Worm (Caenorhabditis elegans) whole organism, L4 larva: ENCODE measurements around the gene F31A3.5.
A peak's percentile ranks its signal among the peaks of the same experiment; 100 is the strongest.

Experiments used
- F26F4.8 ChIP-seq: fragments of 200-800 bp; sonication (Bioruptor generic); conservative IDR thresholded peaks from 2 replicates; pipeline ENCODE4 v1.3.6; 2022; ENCODE audit warnings: missing genetic modification characterization, missing compliant biosample characterization
- F37D6.2 ChIP-seq: sonication (generic microtip); optimal IDR thresholded peaks from 2 replicates; lab custom pipeline; 2016; ENCODE audit warnings: mild to moderate bottlenecking, missing genetic modification characterization, missing compliant biosample characterization
- F44E2.7 ChIP-seq: fragments of 200-800 bp; sonication (Bioruptor generic); IDR thresholded peaks from 2 replicates; pipeline ENCODE4 v2.1.2; 2022; ENCODE audit warnings: missing genetic modification characterization, missing compliant biosample characterization
- R02D3.7 ChIP-seq: fragments of 150-350 bp; sonication (generic microtip); optimal IDR thresholded peaks from 3 replicates; lab custom pipeline; 2014; ENCODE audit warnings: missing biosample characterization, missing genetic modification characterization
- T20F7.1 ChIP-seq: fragments of 200-800 bp; sonication (Bioruptor generic); optimal IDR thresholded peaks from 2 replicates; lab custom pipeline; 2018; ENCODE audit warnings: mild to moderate bottlenecking, missing genetic modification characterization, missing compliant biosample characterization
- ZK337.2 ChIP-seq: fragments of 200-800 bp; sonication (Bioruptor generic); IDR thresholded peaks from 2 replicates; pipeline ENCODE4 v1.3.6; 2022; ENCODE audit warnings: missing genetic modification reagents, missing genetic modification characterization, missing compliant biosample characterization
- ZK546.5 ChIP-seq, 2 experiments: sonication (generic microtip); optimal IDR thresholded peaks; 2 replicates each; lab custom pipeline; 2017; ENCODE audit warnings: missing biosample characterization in 2 of 2, missing genetic modification characterization in 2 of 2
- arid-1 ChIP-seq: fragments of 200-800 bp; sonication (Bioruptor generic); conservative IDR thresholded peaks from 2 replicates; pipeline ENCODE4 v1.3.6; 2022; ENCODE audit warnings: missing genetic modification reagents, missing genetic modification characterization, missing compliant biosample characterization
- ceh-32 ChIP-seq: sonication (generic microtip); optimal IDR thresholded peaks from 2 replicates; lab custom pipeline; 2016; ENCODE audit warnings: mild to moderate bottlenecking, missing genetic modification characterization, missing compliant biosample characterization; ENCODE audit not compliant: poor library complexity
- daf-12 ChIP-seq: fragments of 150-350 bp; optimal IDR thresholded peaks from 2 replicates; lab custom pipeline; 2014; ENCODE audit warnings: missing biosample characterization, missing genetic modification reagents, missing genetic modification characterization
- dmd-6 ChIP-seq: fragments of 200-800 bp; sonication (Bioruptor generic); IDR thresholded peaks from 2 replicates; pipeline ENCODE4 v1.3.6; 2022; ENCODE audit warnings: missing genetic modification reagents, missing genetic modification characterization, missing compliant biosample characterization
- dmd-9 ChIP-seq: fragments of 200-800 bp; sonication (Bioruptor generic); IDR thresholded peaks from 2 replicates; pipeline ENCODE4 v1.3.6; 2022; ENCODE audit warnings: missing genetic modification reagents, missing genetic modification characterization, missing compliant biosample characterization
- dpl-1 ChIP-seq: fragments of 150-350 bp; optimal IDR thresholded peaks from 2 replicates; lab custom pipeline; 2014; ENCODE audit warnings: missing biosample characterization, missing genetic modification reagents, missing genetic modification characterization
- duxl-1 ChIP-seq: sonication (generic microtip); optimal IDR thresholded peaks from 2 replicates; lab custom pipeline; 2016; ENCODE audit warnings: mild to moderate bottlenecking, missing genetic modification characterization, moderate library complexity, missing compliant biosample characterization; ENCODE audit not compliant: poor library complexity
- egl-27 ChIP-seq: sonication (generic microtip); optimal IDR thresholded peaks from 3 replicates; lab custom pipeline; 2017; ENCODE audit warnings: missing biosample characterization, missing genetic modification reagents, missing genetic modification characterization
- gei-8 ChIP-seq: fragments of 200-800 bp; sonication (Bioruptor generic); optimal IDR thresholded peaks from 2 replicates; lab custom pipeline; 2018; ENCODE audit warnings: mild to moderate bottlenecking, missing genetic modification characterization, missing compliant biosample characterization
- hlh-11 ChIP-seq: fragments of 200-800 bp; sonication (Bioruptor generic); optimal IDR thresholded peaks from 2 replicates; lab custom pipeline; 2018; ENCODE audit warnings: mild to moderate bottlenecking, missing genetic modification characterization, missing compliant biosample characterization
- hlh-30 ChIP-seq: sonication (generic microtip); optimal IDR thresholded peaks from 2 replicates; lab custom pipeline; 2017; ENCODE audit warnings: antibody characterized with exemption, mild to moderate bottlenecking, missing genetic modification characterization, missing compliant biosample characterization; ENCODE audit not compliant: insufficient read depth
- hmg-1.1 ChIP-seq: fragments of 200-800 bp; sonication (Bioruptor generic); IDR thresholded peaks from 2 replicates; pipeline ENCODE4 v1.3.6; 2022; ENCODE audit warnings: missing genetic modification reagents, missing genetic modification characterization, missing compliant biosample characterization
- lin-29 ChIP-seq: fragments of 200-800 bp; sonication (Bioruptor generic); IDR thresholded peaks from 2 replicates; pipeline ENCODE4 v1.3.6; 2022; ENCODE audit warnings: missing genetic modification reagents, missing genetic modification characterization, missing compliant biosample characterization
- lin-39 ChIP-seq: fragments of 150-350 bp; optimal IDR thresholded peaks from 2 replicates; lab custom pipeline; 2014; ENCODE audit warnings: missing biosample characterization, missing genetic modification reagents, missing genetic modification characterization
- lir-3 ChIP-seq: sonication (generic microtip); optimal IDR thresholded peaks from 2 replicates; lab custom pipeline; 2016; ENCODE audit warnings: mild to moderate bottlenecking, missing genetic modification characterization, missing compliant biosample characterization
- mdl-1 ChIP-seq, 2 experiments: fragments of 150-350 bp in 1 of 2; sonication (generic microtip) in 1 of 2; optimal IDR thresholded peaks; 2 replicates each; lab custom pipeline; 2014 to 2017; ENCODE audit warnings: missing biosample characterization in 2 of 2, missing genetic modification characterization in 2 of 2
- mep-1 ChIP-seq: fragments of 150-350 bp; sonication (generic microtip); optimal IDR thresholded peaks from 3 replicates; lab custom pipeline; 2014; ENCODE audit warnings: missing biosample characterization, missing genetic modification characterization
- mxl-2 ChIP-seq: fragments of 200-800 bp; sonication (Bioruptor generic); conservative IDR thresholded peaks from 2 replicates; pipeline ENCODE4 v1.3.6; 2022; ENCODE audit warnings: missing genetic modification reagents, missing genetic modification characterization, missing compliant biosample characterization
- mxl-3 ChIP-seq: fragments of 200-800 bp; sonication (Bioruptor generic); optimal IDR thresholded peaks from 2 replicates; lab custom pipeline; 2018; ENCODE audit warnings: mild to moderate bottlenecking, missing genetic modification characterization, missing compliant biosample characterization
- nhr-102 ChIP-seq: sonication (generic microtip); optimal IDR thresholded peaks from 2 replicates; lab custom pipeline; 2016; ENCODE audit warnings: mild to moderate bottlenecking, missing genetic modification characterization, moderate library complexity, missing compliant biosample characterization
- nhr-28 ChIP-seq: fragments of 150-350 bp; optimal IDR thresholded peaks from 2 replicates; lab custom pipeline; 2014; ENCODE audit warnings: missing biosample characterization, missing genetic modification characterization
- nhr-48 ChIP-seq: sonication (generic microtip); optimal IDR thresholded peaks from 2 replicates; lab custom pipeline; 2016; ENCODE audit warnings: mild to moderate bottlenecking, missing genetic modification characterization, missing compliant biosample characterization
- nhr-77 ChIP-seq: fragments of 150-350 bp; optimal IDR thresholded peaks from 2 replicates; lab custom pipeline; 2014; ENCODE audit warnings: missing biosample characterization, missing genetic modification characterization
- pha-4 ChIP-seq, 2 experiments: fragments of 150-350 bp in 1 of 2; fragments of 200-800 bp in 1 of 2; sonication (Bioruptor generic) in 1 of 2; IDR thresholded peaks in 1 of 2; optimal IDR thresholded peaks in 1 of 2; 2 replicates each; pipeline versions ENCODE4 v1.3.6 to Lab custom; 2014 to 2022; ENCODE audit warnings: missing genetic modification characterization in 2 of 2, missing genetic modification reagents in 2 of 2, missing biosample characterization in 1 of 2, missing compliant biosample characterization in 1 of 2
- php-3 ChIP-seq: fragments of 200-800 bp; sonication (Bioruptor generic); IDR thresholded peaks from 2 replicates; pipeline ENCODE4 v1.3.6; 2022; ENCODE audit warnings: missing genetic modification reagents, missing genetic modification characterization, missing compliant biosample characterization
- set-16 ChIP-seq: fragments of 200-800 bp; sonication (Bioruptor generic); IDR thresholded peaks from 2 replicates; pipeline ENCODE4 v1.3.6; 2022; ENCODE audit warnings: missing genetic modification reagents, missing genetic modification characterization, missing compliant biosample characterization
- snpc-1.2 ChIP-seq: fragments of 200-800 bp; sonication (Bioruptor generic); IDR thresholded peaks from 2 replicates; pipeline ENCODE4 v1.3.6; 2022; ENCODE audit warnings: missing genetic modification reagents, missing genetic modification characterization, missing compliant biosample characterization
- snpc-4 ChIP-seq: fragments of 150-350 bp; optimal IDR thresholded peaks from 2 replicates; lab custom pipeline; 2014; ENCODE audit warnings: missing biosample characterization, missing genetic modification characterization
- tra-1 ChIP-seq: fragments of 200-800 bp; sonication (Bioruptor generic); IDR thresholded peaks from 2 replicates; pipeline ENCODE4 v1.3.6; 2022; ENCODE audit warnings: missing genetic modification reagents, missing genetic modification characterization, missing compliant biosample characterization
- unc-62 ChIP-seq, 3 experiments: fragments of 150-350 bp in 1 of 3; sonication (generic microtip); optimal IDR thresholded peaks in 2 of 3; peaks in 1 of 3; 1 replicate in 1 of 3; 2 replicates in 2 of 3; lab custom pipeline; 2014 to 2017; ENCODE audit warnings: missing biosample characterization in 3 of 3, missing genetic modification characterization in 3 of 3, missing genetic modification reagents in 3 of 3, missing genotype in 1 of 3
- vab-7 ChIP-seq: fragments of 200-800 bp; sonication (Bioruptor generic); IDR thresholded peaks from 2 replicates; pipeline ENCODE4 v1.3.6; 2022; ENCODE audit warnings: missing genetic modification reagents, missing genetic modification characterization, missing compliant biosample characterization
- zfp-3 ChIP-seq: fragments of 200-800 bp; sonication (Bioruptor generic); conservative IDR thresholded peaks from 2 replicates; pipeline ENCODE4 v1.3.6; 2022; ENCODE audit warnings: missing genetic modification reagents, missing genetic modification characterization, missing compliant biosample characterization
- zip-11 ChIP-seq: fragments of 200-800 bp; sonication (Bioruptor generic); IDR thresholded peaks from 2 replicates; pipeline ENCODE4 v1.3.6; 2022; ENCODE audit warnings: missing genetic modification characterization, missing compliant biosample characterization
- ztf-11 ChIP-seq: fragments of 150-350 bp; optimal IDR thresholded peaks from 2 replicates; lab custom pipeline; 2014; ENCODE audit warnings: missing biosample characterization, missing genetic modification characterization

Gene F31A3.5

DNA sequence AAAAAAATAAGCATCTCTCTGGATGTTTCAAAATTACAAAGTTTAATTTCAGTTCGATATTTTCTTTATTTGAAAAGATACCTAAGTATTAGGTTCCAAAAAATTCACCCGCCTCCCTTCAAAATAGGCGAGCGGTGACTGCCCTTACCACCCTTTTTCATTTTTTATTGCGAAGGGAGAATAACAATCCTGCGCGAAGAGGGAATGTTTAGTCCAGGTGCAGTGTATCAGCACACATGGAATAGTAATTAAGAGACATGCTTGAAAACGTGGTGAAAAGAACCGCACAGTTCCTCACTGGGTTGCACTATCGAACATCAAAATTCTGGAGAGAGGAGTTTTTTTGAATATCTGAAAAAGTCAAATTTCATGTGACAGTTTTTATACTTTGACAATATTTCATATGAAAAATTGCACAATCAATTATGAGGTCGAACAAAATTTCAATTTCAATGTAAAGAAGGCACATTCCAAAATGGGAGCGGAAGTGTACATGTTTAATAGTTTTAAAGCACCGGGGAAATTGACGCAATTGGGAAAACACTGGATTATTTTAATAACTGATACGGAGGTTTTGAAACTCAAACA is 19.0 kb downstream of the F31A3.5 start (continued):
- TF ChIP-seq F37D6.2, result peak; percentile 95
- TF ChIP-seq dmd-6 (GFP tag; lab: Robert Waterston, UW), result peak; percentile 94
- peak; percentile 91 for TF ChIP-seq vab-7
- no peak for TF ChIP-seq zip-11 (GFP tag; lab: Robert Waterston, UW)
- no peak for TF ChIP-seq ZK546.5 (tag; optimal IDR thresholded peaks at IDR 0.05; lab: Kevin White, UChicago)
- TF ChIP-seq set-16 (GFP tag; lab: Robert Waterston, UW), result no peak
- peak; percentile 22 for TF ChIP-seq nhr-28
- peak; percentile 87 for TF ChIP-seq hlh-11 (tag; lab: Kevin White, UChicago)
- TF ChIP-seq nhr-77 (tag; lab: Kevin White, UChicago), result peak; percentile 91
- peak; percentile 79 for TF ChIP-seq mxl-3 (GFP tag; lab: Kevin White, UChicago)
- TF ChIP-seq R02D3.7 (tag; lab: Kevin White, UChicago), result no peak
- TF ChIP-seq gei-8, result no peak
- peak; percentile 15 for TF ChIP-seq lir-3
- TF ChIP-seq F26F4.8 (GFP tag; lab: Robert Waterston, UW), result no peak
- TF ChIP-seq ZK337.2 (GFP tag; lab: Robert Waterston, UW), result peak; percentile 76; the same call in 1 of the 2 replicates
- peak; percentile 48; the same call in 1 of the 2 replicates for TF ChIP-seq mxl-2 (GFP tag; lab: Robert Waterston, UW)
- TF ChIP-seq F44E2.7 (GFP tag; lab: Robert Waterston, UW), result no peak
- TF ChIP-seq snpc-1.2 (GFP tag; lab: Robert Waterston, UW), result no peak
- no peak for TF ChIP-seq lin-39 (tag; lab: Kevin White, UChicago)
- TF ChIP-seq mdl-1 (tag; optimal IDR thresholded peaks at IDR 0.05; lab: Kevin White, UChicago), result peak; percentile 21 to 68
- peak; percentile 91 for TF ChIP-seq mep-1 (tag; lab: Kevin White, UChicago)
- TF ChIP-seq dpl-1 (GFP tag; lab: Kevin White, UChicago), result peak; percentile 9
- peak; percentile 85 for TF ChIP-seq nhr-48 (tag; lab: Kevin White, UChicago)
- TF ChIP-seq, all 104 proteins: peak for 60

DNA sequence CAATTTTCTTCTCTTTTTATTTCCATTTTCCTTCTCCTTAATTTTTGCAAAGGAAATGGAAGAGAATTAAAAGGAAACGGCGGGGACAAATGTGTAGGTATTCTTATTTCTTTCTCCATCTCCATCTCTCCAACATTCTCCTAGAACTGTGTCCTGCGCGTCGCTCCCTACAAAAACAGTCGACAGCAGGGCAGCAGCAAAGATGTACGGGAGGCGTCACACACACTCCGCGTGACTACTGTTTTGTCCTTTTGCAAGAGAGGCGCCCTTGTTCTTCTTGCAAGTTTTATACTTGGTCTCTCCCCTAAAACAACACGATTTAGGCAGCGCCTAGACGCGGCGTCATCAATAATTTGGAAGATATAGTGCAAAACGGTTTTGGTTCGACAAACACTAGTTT is 23.4 kb downstream of the F31A3.5 start:
- no peak for TF ChIP-seq ceh-32
- TF ChIP-seq hlh-11 (tag; lab: Kevin White, UChicago), result peak; percentile 40
- TF ChIP-seq lin-29 (GFP tag; lab: Robert Waterston, UW), result no peak
- TF ChIP-seq hmg-1.1 (GFP tag; lab: Robert Waterston, UW), result peak; percentile 41; the same call in 1 of the 2 replicates
- TF ChIP-seq hlh-30, result peak; percentile 77
- no peak for TF ChIP-seq php-3 (GFP tag; lab: Robert Waterston, UW)
- TF ChIP-seq nhr-28, result peak; percentile 73
- TF ChIP-seq snpc-4 (tag; lab: Kevin White, UChicago), result no peak
- TF ChIP-seq set-16 (GFP tag; lab: Robert Waterston, UW), result no peak
- no peak for TF ChIP-seq dmd-9
- TF ChIP-seq pha-4 (GFP tag; IDR thresholded peaks at IDR 0.05; lab: Robert Waterston, UW), result no peak
- TF ChIP-seq pha-4 (tag; optimal IDR thresholded peaks at IDR 0.05; lab: Kevin White, UChicago), result no peak
- no peak for TF ChIP-seq egl-27 (tag; lab: Kevin White, UChicago)
- no peak for TF ChIP-seq nhr-102 (tag; lab: Kevin White, UChicago)
- no peak for TF ChIP-seq T20F7.1
- TF ChIP-seq mep-1 (tag; lab: Kevin White, UChicago), result peak; percentile 1
- no peak for TF ChIP-seq arid-1 (GFP tag; lab: Robert Waterston, UW)
- TF ChIP-seq tra-1, result no peak
- no peak for TF ChIP-seq zfp-3 (GFP tag; lab: Robert Waterston, UW)
- peak; percentile 35 for TF ChIP-seq nhr-48 (tag; lab: Kevin White, UChicago)
- no peak for TF ChIP-seq ztf-11 (tag; lab: Kevin White, UChicago)
- no peak for TF ChIP-seq duxl-1 (tag; lab: Kevin White, UChicago)
- peak; percentile 82 for TF ChIP-seq mxl-3 (GFP tag; lab: Kevin White, UChicago)
- TF ChIP-seq daf-12 (tag; lab: Kevin White, UChicago), result no peak
- peak in 1 of 2 experiments; percentile 69 for TF ChIP-seq mdl-1 (tag; optimal IDR thresholded peaks at IDR 0.05; lab: Kevin White, UChicago)
- TF ChIP-seq unc-62 (GFP tag; optimal IDR thresholded peaks at IDR 0.05 in 1 of 2; lab: Kevin White, UChicago), result no peak
- no peak for TF ChIP-seq unc-62 (tag; optimal IDR thresholded peaks at IDR 0.05; lab: Kevin White, UChicago)
